Fruit fly (Drosophila melanogaster) whole organism, embryonic: Measurements from ENCODE around the gene CG15506.
A peak's percentile ranks its signal among the peaks of the same experiment; 100 is the strongest.

Source experiments
- Adf1 ChIP-seq: fragments of 200-800 bp; sonication (Bioruptor generic); IDR thresholded peaks from 2 replicates; pipeline ENCODE4 v1.3.6; 2022; ENCODE audit warnings: missing biosample characterization, missing genetic modification characterization
- Blimp-1 ChIP-seq: fragments of 200-800 bp; sonication (Bioruptor generic); optimal IDR thresholded peaks from 3 replicates; lab custom pipeline; 2018; ENCODE audit warnings: missing biosample characterization, missing genetic modification characterization, mild to moderate bottlenecking, moderate library complexity, missing genetic modification reagents
- CG10654 ChIP-seq: fragments of 200-800 bp; sonication (Bioruptor generic); optimal IDR thresholded peaks from 2 replicates; lab custom pipeline; 2016; ENCODE audit warnings: missing biosample characterization, missing genetic modification characterization
- CG10979 ChIP-seq: fragments of 200-800 bp; sonication (Bioruptor generic); optimal IDR thresholded peaks from 2 replicates; lab custom pipeline; 2018; ENCODE audit warnings: missing biosample characterization, mild to moderate bottlenecking, missing genetic modification characterization, moderate library complexity
- CG11093 ChIP-seq: fragments of 200-800 bp; sonication (Bioruptor generic); IDR thresholded peaks from 3 replicates; pipeline ENCODE4 v1.3.6; 2022; ENCODE audit warnings: missing biosample characterization, missing genetic modification characterization
- CG11723 ChIP-seq: fragments of 200-800 bp; sonication (Bioruptor generic); optimal IDR thresholded peaks from 2 replicates; lab custom pipeline; 2017; ENCODE audit warnings: missing biosample characterization, mild to moderate bottlenecking, missing genetic modification characterization
- CG1233 ChIP-seq: fragments of 200-800 bp; sonication (Bioruptor generic); optimal IDR thresholded peaks from 4 replicates; lab custom pipeline; 2018; ENCODE audit warnings: missing biosample characterization, mild to moderate bottlenecking, missing genetic modification characterization
- CG12659 ChIP-seq: fragments of 200-800 bp; sonication (Bioruptor generic); optimal IDR thresholded peaks from 3 replicates; lab custom pipeline; 2017; ENCODE audit warnings: mild to moderate bottlenecking, missing biosample characterization, missing genetic modification reagents, missing genetic modification characterization
- CG12769 ChIP-seq: fragments of 200-800 bp; sonication (Bioruptor generic); optimal IDR thresholded peaks from 2 replicates; lab custom pipeline; 2019; ENCODE audit warnings: missing biosample characterization, mild to moderate bottlenecking, missing genetic modification characterization, moderate library complexity
- CG13624 ChIP-seq: fragments of 200-800 bp; sonication (Bioruptor generic); optimal IDR thresholded peaks from 2 replicates; lab custom pipeline; 2016; ENCODE audit warnings: missing biosample characterization, missing genetic modification characterization
- CG13775 ChIP-seq: fragments of 200-800 bp; sonication (Bioruptor generic); optimal IDR thresholded peaks from 3 replicates; lab custom pipeline; 2017; ENCODE audit warnings: missing biosample characterization, mild to moderate bottlenecking, missing genetic modification characterization
- CG14050 ChIP-seq: fragments of 200-800 bp; sonication (Bioruptor generic); IDR thresholded peaks from 3 replicates; pipeline ENCODE4 v1.3.6; 2022; ENCODE audit warnings: missing biosample characterization, missing genetic modification characterization
- CG15514 ChIP-seq: fragments of 200-800 bp; sonication (Bioruptor generic); optimal IDR thresholded peaks from 3 replicates; lab custom pipeline; 2017; ENCODE audit warnings: missing biosample characterization, missing genetic modification characterization, mild to moderate bottlenecking, moderate library complexity, missing genetic modification reagents
- CG18011 ChIP-seq: fragments of 200-800 bp; sonication (Bioruptor generic); optimal IDR thresholded peaks from 2 replicates; lab custom pipeline; 2017; ENCODE audit warnings: missing biosample characterization, missing genetic modification characterization, mild to moderate bottlenecking, moderate library complexity, missing genotype
- CG32532 ChIP-seq: fragments of 200-800 bp; sonication (Bioruptor generic); IDR thresholded peaks from 2 replicates; pipeline ENCODE4 v1.3.6; 2022; ENCODE audit warnings: missing biosample characterization, missing genetic modification characterization
- CG34224 ChIP-seq: fragments of 200-800 bp; sonication (Bioruptor generic); IDR thresholded peaks from 3 replicates; pipeline ENCODE4 v1.3.6; 2022; ENCODE audit warnings: missing biosample characterization, missing genetic modification characterization; ENCODE audit not compliant: partially characterized antibody
- CG3838 ChIP-seq: fragments of 200-800 bp; sonication (Bioruptor generic); optimal IDR thresholded peaks from 3 replicates; lab custom pipeline; 2016; ENCODE audit warnings: missing biosample characterization, missing genetic modification characterization
- CG42726 ChIP-seq: fragments of 200-800 bp; sonication (Bioruptor generic); IDR thresholded peaks from 2 replicates; pipeline ENCODE4 v1.3.6; 2022; ENCODE audit warnings: missing biosample characterization, missing genetic modification characterization; ENCODE audit not compliant: partially characterized antibody
- CG4730 ChIP-seq: fragments of 200-800 bp; sonication (Bioruptor generic); IDR thresholded peaks from 2 replicates; pipeline ENCODE4 v1.3.6; 2022; ENCODE audit warnings: missing biosample characterization, missing genetic modification characterization
- CG8924 ChIP-seq: fragments of 200-800 bp; optimal IDR thresholded peaks from 3 replicates; lab custom pipeline; 2019; ENCODE audit warnings: missing biosample characterization, mild to moderate bottlenecking, missing genetic modification characterization, moderate library complexity
- CG9727 ChIP-seq: fragments of 200-800 bp; sonication (Bioruptor generic); optimal IDR thresholded peaks from 3 replicates; lab custom pipeline; 2017; ENCODE audit warnings: missing biosample characterization, mild to moderate bottlenecking, missing genetic modification characterization
- CG9876 ChIP-seq: fragments of 200-800 bp; sonication (Bioruptor generic); optimal IDR thresholded peaks from 2 replicates; lab custom pipeline; 2016; ENCODE audit warnings: missing biosample characterization, missing genetic modification characterization
- Doc3 ChIP-seq: fragments of 200-800 bp; sonication (Bioruptor generic); IDR thresholded peaks from 3 replicates; pipeline ENCODE4 v1.3.6; 2022; ENCODE audit warnings: missing biosample characterization, missing genetic modification characterization; ENCODE audit not compliant: partially characterized antibody
- E2f2 ChIP-seq: fragments of 200-800 bp; sonication (Bioruptor generic); IDR thresholded peaks from 2 replicates; pipeline ENCODE4 v1.3.6; 2022; ENCODE audit warnings: missing biosample characterization, missing genetic modification characterization
- Hr3 ChIP-seq: fragments of 200-800 bp; sonication (Bioruptor generic); optimal IDR thresholded peaks from 3 replicates; lab custom pipeline; 2016; ENCODE audit warnings: missing biosample characterization, missing genetic modification characterization
- Mrtf ChIP-seq: fragments of 200-800 bp; sonication (Bioruptor generic); IDR thresholded peaks from 3 replicates; pipeline ENCODE4 v1.3.6; 2022; ENCODE audit warnings: missing biosample characterization, missing genetic modification characterization
- PHDP ChIP-seq: fragments of 200-800 bp; sonication (Bioruptor generic); optimal IDR thresholded peaks from 3 replicates; lab custom pipeline; 2018; ENCODE audit warnings: missing biosample characterization, mild to moderate bottlenecking, missing genetic modification characterization, moderate library complexity
- Ravus ChIP-seq: fragments of 200-800 bp; sonication (Bioruptor generic); IDR thresholded peaks from 2 replicates; pipeline ENCODE4 v1.3.6; 2022; ENCODE audit warnings: missing biosample characterization, missing genetic modification characterization
- Vsx1 ChIP-seq: fragments of 200-800 bp; sonication (Bioruptor generic); optimal IDR thresholded peaks from 2 replicates; lab custom pipeline; 2017; ENCODE audit warnings: missing biosample characterization, mild to moderate bottlenecking, missing genetic modification characterization, missing genetic modification reagents
- cad ChIP-seq: fragments of >200 bp; optimal IDR thresholded peaks from 2 replicates; lab custom pipeline; 2017; ENCODE audit warnings: missing biosample characterization, missing genetic modification characterization
- chn ChIP-seq: fragments of 200-800 bp; sonication (Bioruptor generic); optimal IDR thresholded peaks from 2 replicates; lab custom pipeline; 2016; ENCODE audit warnings: missing biosample characterization, missing genetic modification characterization
- crc ChIP-seq: fragments of 200-800 bp; sonication (Bioruptor generic); optimal IDR thresholded peaks from 2 replicates; lab custom pipeline; 2016; ENCODE audit warnings: missing biosample characterization, missing genetic modification characterization
- dm ChIP-seq: fragments of 200-800 bp; sonication (Bioruptor generic); optimal IDR thresholded peaks from 3 replicates; lab custom pipeline; 2016; ENCODE audit warnings: missing biosample characterization, missing genetic modification characterization
- dpn ChIP-seq, 2 experiments: fragments of 200-800 bp; sonication (Bioruptor generic); optimal IDR thresholded peaks; 3 replicates each; lab custom pipeline; 2016; ENCODE audit warnings: missing biosample characterization in 2 of 2, missing genetic modification characterization in 2 of 2
- fd64A ChIP-seq: fragments of 200-800 bp; sonication (Bioruptor generic); optimal IDR thresholded peaks from 3 replicates; lab custom pipeline; 2018; ENCODE audit warnings: missing biosample characterization, mild to moderate bottlenecking, missing genetic modification characterization
- hkb ChIP-seq, 2 experiments: fragments of 200-800 bp in 1 of 2; fragments of >200 bp in 1 of 2; sonication (Bioruptor generic) in 1 of 2; IDR thresholded peaks in 1 of 2; optimal IDR thresholded peaks in 1 of 2; 2 replicates each; pipeline versions ENCODE4 v1.3.6 to Lab custom; 2017 to 2022; ENCODE audit warnings: missing biosample characterization in 1 of 2, missing genetic modification characterization in 1 of 2
- hth ChIP-seq: fragments of >200 bp; optimal IDR thresholded peaks from 2 replicates; lab custom pipeline; 2017; ENCODE audit warnings: inconsistent platforms
- insv ChIP-seq, 2 experiments: fragments of 200-800 bp; sonication (Bioruptor generic); optimal IDR thresholded peaks; 3 replicates each; lab custom pipeline; 2016 to 2018; ENCODE audit warnings: missing biosample characterization in 2 of 2, missing genetic modification characterization in 2 of 2
- jumu ChIP-seq: fragments of 200-800 bp; sonication (Bioruptor generic); optimal IDR thresholded peaks from 3 replicates; lab custom pipeline; 2016; ENCODE audit warnings: missing biosample characterization, missing genetic modification characterization
- kni ChIP-seq: fragments of 200-800 bp; sonication (Bioruptor generic); optimal IDR thresholded peaks from 3 replicates; lab custom pipeline; 2017; ENCODE audit warnings: mild to moderate bottlenecking, missing biosample characterization, missing genetic modification reagents, missing genetic modification characterization
- nerfin-1 ChIP-seq: fragments of 200-800 bp; sonication (Bioruptor generic); optimal IDR thresholded peaks from 3 replicates; lab custom pipeline; 2019; ENCODE audit warnings: missing biosample characterization, mild to moderate bottlenecking, missing genetic modification characterization, moderate library complexity
- nmo ChIP-seq: fragments of 200-800 bp; sonication (Bioruptor generic); optimal IDR thresholded peaks from 2 replicates; lab custom pipeline; 2018; ENCODE audit warnings: missing biosample characterization, mild to moderate bottlenecking, missing genetic modification characterization, moderate library complexity
- pfk ChIP-seq: fragments of 200-800 bp; sonication (Bioruptor generic); optimal IDR thresholded peaks from 2 replicates; lab custom pipeline; 2018; ENCODE audit warnings: missing biosample characterization, mild to moderate bottlenecking, missing genetic modification characterization, moderate library complexity
- ranshi ChIP-seq: fragments of 200-800 bp; sonication (Bioruptor generic); IDR thresholded peaks from 2 replicates; pipeline ENCODE4 v1.3.6; 2022; ENCODE audit warnings: missing biosample characterization, missing genetic modification characterization
- salm ChIP-seq: fragments of 200-800 bp; sonication (Bioruptor generic); optimal IDR thresholded peaks from 2 replicates; lab custom pipeline; 2018; ENCODE audit warnings: missing biosample characterization, mild to moderate bottlenecking, missing genetic modification characterization
- sc ChIP-seq, 3 experiments: fragments of >200 bp in 2 of 3; fragments of 200-800 bp in 1 of 3; sonication (Bioruptor generic) in 1 of 3; optimal IDR thresholded peaks; 2 replicates in 2 of 3; 3 replicates in 1 of 3; lab custom pipeline; 2017; ENCODE audit warnings: mild to moderate bottlenecking in 1 of 3, missing biosample characterization in 1 of 3, missing genetic modification characterization in 1 of 3, missing genetic modification reagents in 1 of 3
- tap ChIP-seq: fragments of 200-800 bp; optimal IDR thresholded peaks from 3 replicates; lab custom pipeline; 2019; ENCODE audit warnings: missing biosample characterization, mild to moderate bottlenecking, missing genetic modification characterization, moderate library complexity
- tin ChIP-seq: fragments of 200-800 bp; sonication (Bioruptor generic); optimal IDR thresholded peaks from 3 replicates; lab custom pipeline; 2016; ENCODE audit warnings: missing biosample characterization, missing genetic modification characterization
- tll ChIP-seq, 2 experiments: fragments of 200-800 bp in 1 of 2; fragments of >200 bp in 1 of 2; sonication (Bioruptor generic) in 1 of 2; optimal IDR thresholded peaks; 2 replicates each; lab custom pipeline; 2017 to 2019; ENCODE audit warnings: missing biosample characterization in 2 of 2, missing genetic modification characterization in 2 of 2, mild to moderate bottlenecking in 1 of 2, moderate library complexity in 1 of 2
- vfl ChIP-seq: fragments of 200-800 bp; sonication (Bioruptor generic); optimal IDR thresholded peaks from 2 replicates; lab custom pipeline; 2016; ENCODE audit warnings: missing biosample characterization, missing genetic modification characterization

The CG15506 gene

dm6 chr3R:29757226-29757625, 38.8 kb downstream of the CG15506 start (continued):
- no peak for TF ChIP-seq CG11723 (GFP tag; lab: Kevin White, UChicago)
- TF ChIP-seq hkb (optimal IDR thresholded peaks at IDR 0.05; lab: Kevin White, UChicago) = no peak
- 0 out of 2 replicates have a peak, but pooled peaks have one; percentile 31 for TF ChIP-seq hkb (GFP tag; IDR thresholded peaks at IDR 0.05; lab: Robert Waterston, UW)
- TF ChIP-seq fd64A = peak; percentile 26
- TF ChIP-seq ranshi = 0 out of 2 replicates have a peak, but pooled peaks have one; percentile 38
- TF ChIP-seq CG9727 (GFP tag; lab: Kevin White, UChicago) = no peak
- no peak for TF ChIP-seq CG18011
- no peak for TF ChIP-seq Ravus
- no peak for TF ChIP-seq insv (GFP tag; optimal IDR thresholded peaks at IDR 0.05; lab: Kevin White, UChicago)
- TF ChIP-seq cad (GFP tag; lab: Kevin White, UChicago) = no peak
- no peak for TF ChIP-seq dpn (GFP tag; optimal IDR thresholded peaks at IDR 0.05; lab: Kevin White, UChicago)
- TF ChIP-seq CG3838 (GFP tag; lab: Kevin White, UChicago) = no peak
- TF ChIP-seq nmo (GFP tag; lab: Kevin White, UChicago) = no peak
- no peak for TF ChIP-seq CG32532 (GFP tag; lab: Robert Waterston, UW)
- peak; percentile 31 for TF ChIP-seq CG1233 (GFP tag; lab: Kevin White, UChicago)
- TF ChIP-seq Doc3 (GFP tag; lab: Robert Waterston, UW) = no peak
- TF ChIP-seq CG10654 = no peak
- TF ChIP-seq tin (GFP tag; lab: Kevin White, UChicago) = no peak
- TF ChIP-seq sc (optimal IDR thresholded peaks at IDR 0.05; lab: Kevin White, UChicago) = no peak
- no peak for TF ChIP-seq sc (GFP tag; optimal IDR thresholded peaks at IDR 0.05; lab: Kevin White, UChicago)
- TF ChIP-seq hth (lab: Kevin White, UChicago) = no peak
- no peak for TF ChIP-seq tap (tag; lab: Kevin White, UChicago)
- no peak for TF ChIP-seq E2f2 (GFP tag; lab: Robert Waterston, UW)
- TF ChIP-seq CG9876 (GFP tag; lab: Kevin White, UChicago) = no peak
- no peak for TF ChIP-seq nerfin-1 (tag; lab: Kevin White, UChicago)
- TF ChIP-seq Hr3 (GFP tag; lab: Kevin White, UChicago) = no peak
- TF ChIP-seq dm (GFP tag; lab: Kevin White, UChicago) = no peak
- no peak for TF ChIP-seq CG13775 (GFP tag; lab: Kevin White, UChicago)
- no peak for TF ChIP-seq CG8924 (tag; lab: Kevin White, UChicago)
- TF ChIP-seq tll (GFP tag; optimal IDR thresholded peaks at IDR 0.05; lab: Kevin White, UChicago) = no peak
- no peak for TF ChIP-seq CG4730 (GFP tag; lab: Robert Waterston, UW)
- no peak for TF ChIP-seq Blimp-1 (GFP tag; lab: Kevin White, UChicago)
- TF ChIP-seq vfl = no peak
- peak; percentile 25 for TF ChIP-seq PHDP (tag; lab: Kevin White, UChicago)
- TF ChIP-seq Adf1 (GFP tag; lab: Robert Waterston, UW) = no peak
- TF ChIP-seq CG12659 (GFP tag; lab: Kevin White, UChicago) = no peak
- TF ChIP-seq CG10979 (tag; lab: Kevin White, UChicago) = no peak
- TF ChIP-seq CG42726 = no peak
- TF ChIP-seq kni (GFP tag; lab: Kevin White, UChicago) = no peak
- TF ChIP-seq salm = no peak
- no peak for TF ChIP-seq CG14050 (GFP tag; lab: Robert Waterston, UW)
- TF ChIP-seq CG15514 (GFP tag; lab: Kevin White, UChicago) = no peak
- no peak for TF ChIP-seq pfk
- TF ChIP-seq Vsx1 (GFP tag; lab: Kevin White, UChicago) = peak; percentile 22
- TF ChIP-seq CG12769 (tag; lab: Kevin White, UChicago) = no peak
- no peak for TF ChIP-seq CG34224 (GFP tag; lab: Robert Waterston, UW)
- no peak for TF ChIP-seq CG13624 (GFP tag; lab: Kevin White, UChicago)
- no peak for TF ChIP-seq jumu (GFP tag; lab: Kevin White, UChicago)
- no peak for TF ChIP-seq crc
- TF ChIP-seq CG11093 (GFP tag; lab: Robert Waterston, UW) = no peak
- TF ChIP-seq Mrtf (GFP tag; lab: Robert Waterston, UW) = peak; percentile 52; the same call in 2 of the 3 replicates
- TF ChIP-seq chn (GFP tag; lab: Kevin White, UChicago) = no peak
